Worm (Caenorhabditis elegans): ENCODE measurements around the gene ufm-1.

DNA sequence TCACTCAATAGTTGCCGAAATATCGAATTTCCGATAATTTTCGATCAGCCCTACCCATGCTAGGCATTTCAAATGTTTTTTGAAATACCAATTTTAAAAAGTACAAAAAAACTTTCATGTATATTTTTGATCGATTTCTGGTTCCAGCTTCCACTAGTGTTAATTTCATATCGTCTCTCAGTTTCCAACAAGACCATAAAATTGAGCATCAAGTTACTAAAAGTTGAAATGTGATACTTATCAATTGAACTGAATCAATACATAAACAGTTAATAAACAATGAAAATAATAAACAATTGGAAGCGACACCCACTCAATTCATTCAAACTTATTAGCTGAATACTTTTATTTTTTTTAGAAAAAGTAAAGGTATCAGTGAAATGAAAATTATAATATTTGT lies 7.4 kb downstream of the ufm-1 start, which contains the start of gene cup-4:
- TF ChIP-seq pha-4 (tag; optimal IDR thresholded peaks at IDR 0.05) (no peak), lsy-12 (tag; optimal IDR thresholded peaks at IDR 0.05) (no peak), ztf-11 (tag; optimal IDR thresholded peaks at IDR 0.05) (no peak), unc-39 (tag; optimal IDR thresholded peaks at IDR 0.05) (no peak)

All from whole organism, L3 larva.